Fruit fly (Drosophila melanogaster) whole organism, pupa: ENCODE data around the gene Cpr66Cb.

Experiments used
- CG10348 ChIP-seq: fragments of 200-800 bp; sonication (Bioruptor generic); IDR thresholded peaks from 2 replicates; pipeline ENCODE4 v1.3.6; 2022; ENCODE audit warnings: missing biosample characterization, missing genetic modification characterization
- CG12605 ChIP-seq: fragments of 200-800 bp; sonication (Bioruptor generic); IDR thresholded peaks from 2 replicates; pipeline ENCODE4 v1.3.6; 2022; ENCODE audit warnings: missing biosample characterization, missing genetic modification characterization
- CG13204 ChIP-seq: fragments of 200-800 bp; sonication (Bioruptor generic); optimal IDR thresholded peaks from 2 replicates; lab custom pipeline; 2018; ENCODE audit warnings: missing biosample characterization, mild to moderate bottlenecking, missing genetic modification characterization, moderate library complexity
- CG14655 ChIP-seq: fragments of 200-800 bp; sonication (Bioruptor generic); optimal IDR thresholded peaks from 3 replicates; lab custom pipeline; 2017; ENCODE audit warnings: mild to moderate bottlenecking, missing biosample characterization, missing genetic modification reagents, missing genetic modification characterization
- CG8159 ChIP-seq: fragments of 200-800 bp; sonication (Bioruptor generic); optimal IDR thresholded peaks from 3 replicates; lab custom pipeline; 2018; ENCODE audit warnings: missing biosample characterization, mild to moderate bottlenecking, missing genetic modification characterization, moderate library complexity
- CG8301 ChIP-seq: fragments of 200-800 bp; sonication (Bioruptor generic); optimal IDR thresholded peaks from 2 replicates; lab custom pipeline; 2018; ENCODE audit warnings: missing biosample characterization, mild to moderate bottlenecking, missing genetic modification characterization
- D1 ChIP-seq: fragments of 200-800 bp; sonication (Bioruptor generic); optimal IDR thresholded peaks from 2 replicates; lab custom pipeline; 2018; ENCODE audit warnings: missing biosample characterization, mild to moderate bottlenecking, missing genetic modification characterization, moderate library complexity
- EcR ChIP-seq: fragments of 200-800 bp; sonication (Bioruptor generic); optimal IDR thresholded peaks from 3 replicates; lab custom pipeline; 2019; ENCODE audit warnings: missing biosample characterization, missing genetic modification characterization, mild to moderate bottlenecking, moderate library complexity, missing genetic modification reagents
- Ets98B ChIP-seq: fragments of 200-800 bp; sonication (Bioruptor generic); IDR thresholded peaks from 2 replicates; pipeline ENCODE4 v1.3.6; 2022; ENCODE audit warnings: missing biosample characterization, missing genetic modification characterization
- Snoo ChIP-seq: fragments of 200-800 bp; sonication (Bioruptor generic); optimal IDR thresholded peaks from 3 replicates; lab custom pipeline; 2017; ENCODE audit warnings: missing biosample characterization, mild to moderate bottlenecking, missing genetic modification characterization, inconsistent platforms
- gl ChIP-seq: fragments of 200-800 bp; sonication (Bioruptor generic); optimal IDR thresholded peaks from 2 replicates; lab custom pipeline; 2018; ENCODE audit warnings: missing biosample characterization, mild to moderate bottlenecking, missing genetic modification characterization
- rn ChIP-seq: fragments of 200-800 bp; sonication (Bioruptor generic); IDR thresholded peaks from 2 replicates; pipeline ENCODE4 v1.3.6; 2022; ENCODE audit warnings: missing biosample characterization, missing genetic modification characterization

dm6 chr3L:8358776-8359455, 22.4 kb downstream of the Cpr66Cb start:
- TF ChIP-seq CG8301 (no peak), Snoo (tag; lab: Kevin White, UChicago) (no peak), D1 (tag; lab: Kevin White, UChicago) (no peak), CG12605 (GFP tag; lab: Robert Waterston, UW) (peak; percentile 49; the same call in 1 of the 2 replicates), EcR (GFP tag; lab: Kevin White, UChicago) (no peak), CG14655 (GFP tag; lab: Kevin White, UChicago) (no peak), CG10348 (GFP tag; lab: Robert Waterston, UW) (no peak), CG13204 (GFP tag; lab: Kevin White, UChicago) (no peak), Ets98B (no peak), CG8159 (no peak), gl (tag; lab: Kevin White, UChicago) (no peak), rn (GFP tag; lab: Robert Waterston, UW) (no peak)
